Worm (Caenorhabditis elegans) whole organism, young adult: ENCODE data around the gene T26C12.2.

ENCODE experiments used
- F23B12.7 ChIP-seq: sonication (generic microtip); optimal IDR thresholded peaks from 2 replicates; lab custom pipeline; 2017; ENCODE audit warnings: missing genetic modification characterization, mild to moderate bottlenecking, missing compliant biosample characterization, antibody characterized with exemption, moderate library complexity; ENCODE audit not compliant: insufficient read depth
- T26A5.8 ChIP-seq: sonication (generic microtip); optimal IDR thresholded peaks from 2 replicates; lab custom pipeline; 2016; ENCODE audit warnings: missing genetic modification characterization, missing compliant biosample characterization
- die-1 ChIP-seq: sonication (generic microtip); optimal IDR thresholded peaks from 2 replicates; lab custom pipeline; 2016; ENCODE audit warnings: missing genotype, mild to moderate bottlenecking, missing genetic modification characterization, missing compliant biosample characterization
- let-607 ChIP-seq, 2 experiments: fragments of 200-800 bp in 1 of 2; sonication (Bioruptor generic) in 1 of 2; sonication (generic microtip) in 1 of 2; optimal IDR thresholded peaks; 2 replicates each; lab custom pipeline; 2016 to 2018; ENCODE audit warnings: mild to moderate bottlenecking in 2 of 2, missing compliant biosample characterization in 2 of 2, missing genetic modification characterization in 2 of 2, moderate library complexity in 2 of 2, missing genotype in 1 of 2
- lsl-1 ChIP-seq: fragments of 200-800 bp; sonication (Bioruptor generic); optimal IDR thresholded peaks from 2 replicates; lab custom pipeline; 2018; ENCODE audit warnings: mild to moderate bottlenecking, missing genetic modification characterization, moderate library complexity, missing compliant biosample characterization
- mxl-1 ChIP-seq: sonication (generic microtip); optimal IDR thresholded peaks from 2 replicates; lab custom pipeline; 2016; ENCODE audit warnings: missing genetic modification characterization, missing compliant biosample characterization
- pha-4 ChIP-seq: fragments of 150-350 bp; sonication (generic microtip); optimal IDR thresholded peaks from 2 replicates; lab custom pipeline; 2014; ENCODE audit warnings: missing biosample characterization, missing genetic modification reagents, missing genetic modification characterization
- rcor-1 ChIP-seq: fragments of 200-800 bp; sonication (Bioruptor generic); IDR thresholded peaks from 2 replicates; pipeline ENCODE4 v1.3.6; 2022; ENCODE audit warnings: missing genetic modification reagents, missing genetic modification characterization, missing compliant biosample characterization
- rec-8 ChIP-seq, 2 experiments: sonication (generic microtip); optimal IDR thresholded peaks; 2 replicates each; lab custom pipeline; 2016; ENCODE audit warnings: mild to moderate bottlenecking in 2 of 2, missing genetic modification characterization in 2 of 2, missing genetic modification reagents in 2 of 2, missing genotype in 2 of 2, missing biosample characterization in 1 of 2, missing compliant biosample characterization in 1 of 2, moderate library complexity in 1 of 2
- tbp1 ChIP-seq: fragments of 200-800 bp; sonication (Bioruptor generic); optimal IDR thresholded peaks from 2 replicates; lab custom pipeline; 2018; ENCODE audit warnings: mild to moderate bottlenecking, missing genetic modification characterization, missing compliant biosample characterization
- ztf-6 ChIP-seq: fragments of 200-800 bp; sonication (Bioruptor generic); IDR thresholded peaks from 2 replicates; pipeline ENCODE4 v1.3.6; 2022; ENCODE audit warnings: missing genetic modification reagents, missing genetic modification characterization, missing compliant biosample characterization

- TF ChIP-seq T26A5.8 (tag; lab: Kevin White, UChicago) (no peak), mxl-1 (no peak), tbp1 (GFP tag; lab: Kevin White, UChicago) (no peak), die-1 (tag; lab: Kevin White, UChicago) (no peak), rec-8 (tag; optimal IDR thresholded peaks at IDR 0.05; lab: Kevin White, UChicago) (no peak), ztf-6 (GFP tag; lab: Robert Waterston, UW) (no peak), F23B12.7 (tag; lab: Kevin White, UChicago) (no peak), rcor-1 (GFP tag; lab: Robert Waterston, UW) (no peak), let-607 (tag; optimal IDR thresholded peaks at IDR 0.05; lab: Kevin White, UChicago) (no peak), lsl-1 (GFP tag; lab: Kevin White, UChicago) (no peak), pha-4 (tag; lab: Kevin White, UChicago) (no peak)
These were observed 1.3 kb upstream of the T26C12.2 start for ce11 chrIV:3266841-3267240.
